Worm (Caenorhabditis elegans) whole organism, mixed stage, embryonic: ENCODE results near the gene F53G2.13.
"Not testable (repeated sequence)": the region's sequence is repeated elsewhere in the genome, so short reads cannot be mapped to it uniquely, and the experiment has no call there.

Experiments
- M03D4.4 ChIP-seq: sonication (generic microtip); optimal IDR thresholded peaks from 2 replicates; lab custom pipeline; 2017; ENCODE audit warnings: mild to moderate bottlenecking, missing genetic modification characterization, missing compliant biosample characterization
- drap-1 ChIP-seq: fragments of 200-800 bp; sonication (Bioruptor generic); optimal IDR thresholded peaks from 3 replicates; lab custom pipeline; 2018; ENCODE audit warnings: mild to moderate bottlenecking, missing genetic modification characterization, missing compliant biosample characterization
- elt-1 ChIP-seq: sonication (generic microtip); optimal IDR thresholded peaks from 2 replicates; lab custom pipeline; 2017; ENCODE audit warnings: missing genetic modification characterization, mild to moderate bottlenecking, missing compliant biosample characterization, antibody characterized with exemption, moderate library complexity, borderline replicate concordance; ENCODE audit not compliant: insufficient read depth
- flh-1 ChIP-seq: fragments of 200-800 bp; sonication (Bioruptor generic); optimal IDR thresholded peaks from 2 replicates; lab custom pipeline; 2018; ENCODE audit warnings: mild to moderate bottlenecking, missing genetic modification characterization, moderate library complexity, missing compliant biosample characterization
- hlh-1 ChIP-seq: fragments of 150-350 bp; optimal IDR thresholded peaks from 2 replicates; lab custom pipeline; 2014; ENCODE audit warnings: missing biosample characterization, missing genetic modification reagents, missing genetic modification characterization
- lin-32 ChIP-seq: fragments of 200-800 bp; sonication (Bioruptor generic); optimal IDR thresholded peaks from 2 replicates; lab custom pipeline; 2018; ENCODE audit warnings: mild to moderate bottlenecking, missing genetic modification characterization, missing compliant biosample characterization
- lsy-2 ChIP-seq: fragments of 150-350 bp; optimal IDR thresholded peaks from 2 replicates; lab custom pipeline; 2014; ENCODE audit warnings: missing biosample characterization, missing genetic modification characterization
- mep-1 ChIP-seq: fragments of 150-350 bp; optimal IDR thresholded peaks from 2 replicates; lab custom pipeline; 2017; ENCODE audit warnings: missing biosample characterization, missing genetic modification reagents, missing genetic modification characterization, inconsistent platforms
- pha-4 ChIP-seq: fragments of 150-350 bp; optimal IDR thresholded peaks from 2 replicates; lab custom pipeline; 2018; ENCODE audit warnings: missing biosample characterization, missing genetic modification reagents, missing genetic modification characterization
- sem-2 ChIP-seq: fragments of 200-800 bp; sonication (Bioruptor generic); optimal IDR thresholded peaks from 2 replicates; lab custom pipeline; 2018; ENCODE audit warnings: mild to moderate bottlenecking, missing genetic modification characterization, missing compliant biosample characterization
- sptf-1 ChIP-seq: sonication (generic microtip); optimal IDR thresholded peaks from 2 replicates; lab custom pipeline; 2017; ENCODE audit warnings: mild to moderate bottlenecking, missing genetic modification characterization, moderate library complexity, missing compliant biosample characterization
- unc-39 ChIP-seq: fragments of 150-350 bp; optimal IDR thresholded peaks from 2 replicates; lab custom pipeline; 2014; ENCODE audit warnings: missing biosample characterization, missing genetic modification characterization
- unc-62 ChIP-seq: fragments of 150-350 bp; optimal IDR thresholded peaks from 2 replicates; lab custom pipeline; 2014; ENCODE audit warnings: missing biosample characterization, missing genetic modification reagents, missing genetic modification characterization

- TF ChIP-seq lsy-2; elt-1; mep-1; pha-4 (tag; lab: Kevin White, UChicago); sptf-1 (tag; lab: Kevin White, UChicago); unc-39 (tag; lab: Kevin White, UChicago); hlh-1 (tag; lab: Kevin White, UChicago); flh-1 (GFP tag; lab: Kevin White, UChicago); drap-1 (GFP tag; lab: Kevin White, UChicago); sem-2 (GFP tag; lab: Kevin White, UChicago); lin-32 (GFP tag; lab: Kevin White, UChicago); M03D4.4 (tag; lab: Kevin White, UChicago); unc-62 (GFP tag; lab: Kevin White, UChicago): not testable (repeated sequence)
Observed at ce11 chrII:2534952-2535351, 51.3 kb downstream of the F53G2.13 start, which contains the start of gene K02F6.8.
